Fruit fly (Drosophila melanogaster) whole organism, pupa: ENCODE data around the gene CG31998.

ENCODE experiments used
- CG10348 ChIP-seq: fragments of 200-800 bp; sonication (Bioruptor generic); IDR thresholded peaks from 2 replicates; pipeline ENCODE4 v1.3.6; 2022; ENCODE audit warnings: missing biosample characterization, missing genetic modification characterization
- CG14655 ChIP-seq: fragments of 200-800 bp; sonication (Bioruptor generic); optimal IDR thresholded peaks from 3 replicates; lab custom pipeline; 2017; ENCODE audit warnings: mild to moderate bottlenecking, missing biosample characterization, missing genetic modification reagents, missing genetic modification characterization
- CG4496 ChIP-seq: fragments of 200-800 bp; sonication (Bioruptor generic); IDR thresholded peaks from 3 replicates; pipeline ENCODE4 v1.3.6; 2022; ENCODE audit warnings: missing biosample characterization, missing genetic modification characterization
- CG8159 ChIP-seq: fragments of 200-800 bp; sonication (Bioruptor generic); optimal IDR thresholded peaks from 3 replicates; lab custom pipeline; 2018; ENCODE audit warnings: missing biosample characterization, mild to moderate bottlenecking, missing genetic modification characterization, moderate library complexity
- CG8301 ChIP-seq: fragments of 200-800 bp; sonication (Bioruptor generic); optimal IDR thresholded peaks from 2 replicates; lab custom pipeline; 2018; ENCODE audit warnings: missing biosample characterization, mild to moderate bottlenecking, missing genetic modification characterization
- CG9948 ChIP-seq: fragments of 200-800 bp; sonication (Bioruptor generic); optimal IDR thresholded peaks from 2 replicates; lab custom pipeline; 2018; ENCODE audit warnings: missing biosample characterization, mild to moderate bottlenecking, missing genetic modification characterization, moderate library complexity
- D1 ChIP-seq: fragments of 200-800 bp; sonication (Bioruptor generic); optimal IDR thresholded peaks from 2 replicates; lab custom pipeline; 2018; ENCODE audit warnings: missing biosample characterization, mild to moderate bottlenecking, missing genetic modification characterization, moderate library complexity
- EcR ChIP-seq: fragments of 200-800 bp; sonication (Bioruptor generic); optimal IDR thresholded peaks from 3 replicates; lab custom pipeline; 2019; ENCODE audit warnings: missing biosample characterization, missing genetic modification characterization, mild to moderate bottlenecking, moderate library complexity, missing genetic modification reagents
- Pif1B ChIP-seq: fragments of 200-800 bp; sonication (Bioruptor generic); optimal IDR thresholded peaks from 3 replicates; lab custom pipeline; 2016; ENCODE audit warnings: missing biosample characterization, missing genetic modification characterization
- Snoo ChIP-seq: fragments of 200-800 bp; sonication (Bioruptor generic); optimal IDR thresholded peaks from 3 replicates; lab custom pipeline; 2017; ENCODE audit warnings: missing biosample characterization, mild to moderate bottlenecking, missing genetic modification characterization, inconsistent platforms
- rn ChIP-seq: fragments of 200-800 bp; sonication (Bioruptor generic); IDR thresholded peaks from 2 replicates; pipeline ENCODE4 v1.3.6; 2022; ENCODE audit warnings: missing biosample characterization, missing genetic modification characterization

dm6 chr4:205671-206252, at the start of gene CG31998:
- TF ChIP-seq CG10348 (GFP tag; lab: Robert Waterston, UW) (no peak), CG9948 (no peak), CG8159 (tag; lab: Kevin White, UChicago) (no peak), CG14655 (GFP tag; lab: Kevin White, UChicago) (no peak), CG4496 (no peak), D1 (tag; lab: Kevin White, UChicago) (peak; percentile 22), rn (no peak), CG8301 (tag; lab: Kevin White, UChicago) (no peak), EcR (GFP tag; lab: Kevin White, UChicago) (no peak), Snoo (tag; lab: Kevin White, UChicago) (no peak), Pif1B (GFP tag; lab: Kevin White, UChicago) (no peak)
